Fruit fly (Drosophila melanogaster) whole organism, prepupa: ENCODE measurements around the gene CG7573.

Experiments used
- Blimp-1 ChIP-seq: fragments of 200-800 bp; sonication (Bioruptor generic); optimal IDR thresholded peaks from 3 replicates; lab custom pipeline; 2017; ENCODE audit warnings: missing biosample characterization, missing genetic modification characterization, mild to moderate bottlenecking, moderate library complexity, missing genetic modification reagents
- CG10631 ChIP-seq: fragments of 200-800 bp; sonication (Bioruptor generic); optimal IDR thresholded peaks from 2 replicates; lab custom pipeline; 2016; ENCODE audit warnings: missing biosample characterization, missing genetic modification characterization
- CG11902 ChIP-seq: fragments of 200-800 bp; sonication (Bioruptor generic); optimal IDR thresholded peaks from 3 replicates; lab custom pipeline; 2016; ENCODE audit warnings: missing biosample characterization, missing genetic modification characterization
- CG15336 ChIP-seq: fragments of 200-800 bp; sonication (Bioruptor generic); IDR thresholded peaks from 2 replicates; pipeline ENCODE4 v1.3.6; 2022; ENCODE audit warnings: missing biosample characterization, missing genetic modification characterization
- CG1621 ChIP-seq: fragments of 200-800 bp; sonication (Bioruptor generic); optimal IDR thresholded peaks from 3 replicates; lab custom pipeline; 2018; ENCODE audit warnings: missing biosample characterization, mild to moderate bottlenecking, missing genetic modification characterization
- CG16779 ChIP-seq: fragments of 200-800 bp; sonication (Bioruptor generic); optimal IDR thresholded peaks from 3 replicates; lab custom pipeline; 2017; ENCODE audit warnings: missing biosample characterization, mild to moderate bottlenecking, missing genetic modification characterization
- CG3032 ChIP-seq: fragments of 200-800 bp; optimal IDR thresholded peaks from 2 replicates; lab custom pipeline; 2019; ENCODE audit warnings: missing biosample characterization, mild to moderate bottlenecking, missing genetic modification characterization, moderate library complexity
- CG31627 ChIP-seq: fragments of 200-800 bp; sonication (Bioruptor generic); optimal IDR thresholded peaks from 3 replicates; lab custom pipeline; 2016; ENCODE audit warnings: missing biosample characterization, missing genetic modification characterization
- CG32006 ChIP-seq: fragments of 200-800 bp; sonication (Bioruptor generic); optimal IDR thresholded peaks from 3 replicates; lab custom pipeline; 2017; ENCODE audit warnings: missing biosample characterization, mild to moderate bottlenecking, missing genetic modification characterization
- CG34406 ChIP-seq: fragments of 200-800 bp; sonication (Bioruptor generic); optimal IDR thresholded peaks from 3 replicates; lab custom pipeline; 2016; ENCODE audit warnings: missing biosample characterization, missing genetic modification characterization
- CG3919 ChIP-seq: fragments of 200-800 bp; sonication (Bioruptor generic); optimal IDR thresholded peaks from 3 replicates; lab custom pipeline; 2016; ENCODE audit warnings: missing biosample characterization, missing genetic modification characterization
- CG6163 ChIP-seq: fragments of 200-800 bp; sonication (Bioruptor generic); IDR thresholded peaks from 3 replicates; pipeline ENCODE4 v1.3.6; 2022; ENCODE audit warnings: missing biosample characterization, missing genetic modification characterization
- CG6276 ChIP-seq: fragments of 200-800 bp; sonication (Bioruptor generic); optimal IDR thresholded peaks from 2 replicates; lab custom pipeline; 2017; ENCODE audit warnings: missing biosample characterization, mild to moderate bottlenecking, missing genetic modification characterization
- CG6792 ChIP-seq: fragments of 200-800 bp; sonication (Bioruptor generic); optimal IDR thresholded peaks from 3 replicates; lab custom pipeline; 2016; ENCODE audit warnings: missing biosample characterization, missing genetic modification characterization
- CG6808 ChIP-seq: fragments of 200-800 bp; sonication (Bioruptor generic); optimal IDR thresholded peaks from 3 replicates; lab custom pipeline; 2017; ENCODE audit warnings: missing biosample characterization, missing genetic modification characterization, mild to moderate bottlenecking, moderate library complexity, missing genetic modification reagents
- CG6854 ChIP-seq: fragments of 200-800 bp; sonication (Bioruptor generic); optimal IDR thresholded peaks from 2 replicates; lab custom pipeline; 2017; ENCODE audit warnings: missing biosample characterization, mild to moderate bottlenecking, missing genetic modification characterization
- CG7368 ChIP-seq: fragments of 200-800 bp; sonication (Bioruptor generic); optimal IDR thresholded peaks from 3 replicates; lab custom pipeline; 2016; ENCODE audit warnings: missing biosample characterization, missing genetic modification characterization
- CG8119 ChIP-seq: fragments of 200-800 bp; sonication (Bioruptor generic); IDR thresholded peaks from 3 replicates; pipeline ENCODE4 v1.3.6; 2022; ENCODE audit warnings: missing biosample characterization, missing genetic modification characterization
- CG8319 ChIP-seq: fragments of 200-800 bp; sonication (Bioruptor generic); optimal IDR thresholded peaks from 3 replicates; lab custom pipeline; 2016; ENCODE audit warnings: missing biosample characterization, missing genetic modification characterization
- Eip75B ChIP-seq: fragments of 200-800 bp; sonication (Bioruptor generic); optimal IDR thresholded peaks from 3 replicates; lab custom pipeline; 2016; ENCODE audit warnings: missing biosample characterization, missing genetic modification characterization
- Eip78C ChIP-seq: fragments of 200-800 bp; sonication (Bioruptor generic); peaks from one replicate; lab custom pipeline; 2016; ENCODE audit warnings: missing biosample characterization, missing genetic modification characterization
- Gug ChIP-seq: fragments of 200-800 bp; sonication (Bioruptor generic); IDR thresholded peaks from 2 replicates; pipeline ENCODE4 v1.3.6; 2022; ENCODE audit warnings: missing biosample characterization, missing genetic modification characterization
- Hr39 ChIP-seq: fragments of 200-800 bp; sonication (Bioruptor generic); optimal IDR thresholded peaks from 2 replicates; lab custom pipeline; 2016; ENCODE audit warnings: missing biosample characterization, missing genetic modification characterization
- Hr4 ChIP-seq: fragments of 200-800 bp; sonication (Bioruptor generic); optimal IDR thresholded peaks from 3 replicates; lab custom pipeline; 2016; ENCODE audit warnings: missing biosample characterization, missing genetic modification characterization
- OdsH ChIP-seq: fragments of 200-800 bp; sonication (Bioruptor generic); optimal IDR thresholded peaks from 3 replicates; lab custom pipeline; 2016; ENCODE audit warnings: missing biosample characterization, missing genetic modification characterization
- Sox15 ChIP-seq: fragments of 200-800 bp; sonication (Bioruptor generic); optimal IDR thresholded peaks from 3 replicates; lab custom pipeline; 2016; ENCODE audit warnings: missing biosample characterization, missing genetic modification characterization
- achi ChIP-seq: fragments of 200-800 bp; sonication (Bioruptor generic); optimal IDR thresholded peaks from 3 replicates; lab custom pipeline; 2016; ENCODE audit warnings: missing biosample characterization, missing genetic modification characterization
- dac ChIP-seq: fragments of 200-800 bp; sonication (Bioruptor generic); optimal IDR thresholded peaks from 2 replicates; lab custom pipeline; 2017; ENCODE audit warnings: missing biosample characterization, mild to moderate bottlenecking, missing genetic modification characterization
- dsx ChIP-seq: fragments of 200-800 bp; optimal IDR thresholded peaks from 3 replicates; lab custom pipeline; 2019; ENCODE audit warnings: missing biosample characterization, mild to moderate bottlenecking, missing genetic modification characterization, moderate library complexity; ENCODE audit not compliant: poor library complexity, severe bottlenecking
- eg ChIP-seq: fragments of 200-800 bp; sonication (Bioruptor generic); IDR thresholded peaks from 3 replicates; pipeline ENCODE4 v1.3.6; 2022; ENCODE audit warnings: missing biosample characterization, missing genetic modification characterization
- fd59A ChIP-seq: fragments of 200-800 bp; sonication (Bioruptor generic); optimal IDR thresholded peaks from 2 replicates; lab custom pipeline; 2017; ENCODE audit warnings: missing biosample characterization, mild to moderate bottlenecking, missing genetic modification characterization, missing genetic modification reagents
- fd85E ChIP-seq: fragments of 200-800 bp; sonication (Bioruptor generic); optimal IDR thresholded peaks from 3 replicates; lab custom pipeline; 2016; ENCODE audit warnings: missing biosample characterization, missing genetic modification characterization
- fkh ChIP-seq: fragments of 200-800 bp; sonication (Bioruptor generic); optimal IDR thresholded peaks from 3 replicates; lab custom pipeline; 2017; ENCODE audit warnings: missing biosample characterization, mild to moderate bottlenecking, missing genetic modification characterization, moderate library complexity
- lz ChIP-seq: fragments of 200-800 bp; sonication (Bioruptor generic); optimal IDR thresholded peaks from 3 replicates; lab custom pipeline; 2016; ENCODE audit warnings: missing biosample characterization, missing genetic modification characterization
- net ChIP-seq: fragments of 200-800 bp; sonication (Bioruptor generic); optimal IDR thresholded peaks from 3 replicates; lab custom pipeline; 2016; ENCODE audit warnings: missing biosample characterization, missing genetic modification characterization
- pdm3 ChIP-seq: fragments of 200-800 bp; sonication (Bioruptor generic); optimal IDR thresholded peaks from 3 replicates; lab custom pipeline; 2016; ENCODE audit warnings: missing biosample characterization, missing genetic modification characterization
- spab ChIP-seq: fragments of 200-800 bp; sonication (Bioruptor generic); optimal IDR thresholded peaks from 2 replicates; lab custom pipeline; 2017; ENCODE audit warnings: missing biosample characterization, mild to moderate bottlenecking, missing genetic modification characterization, missing genetic modification reagents
- ss ChIP-seq, 2 experiments: fragments of 200-800 bp; sonication (Bioruptor generic); optimal IDR thresholded peaks; 2 replicates in 1 of 2; 3 replicates in 1 of 2; lab custom pipeline; 2017 to 2018; ENCODE audit warnings: mild to moderate bottlenecking in 2 of 2, missing biosample characterization in 2 of 2, missing genetic modification characterization in 2 of 2, moderate library complexity in 1 of 2
- svp ChIP-seq: fragments of 200-800 bp; sonication (Bioruptor generic); peaks from one replicate; lab custom pipeline; 2016; ENCODE audit warnings: missing biosample characterization, missing genetic modification characterization
- topi ChIP-seq: fragments of 200-800 bp; sonication (Bioruptor generic); optimal IDR thresholded peaks from 3 replicates; lab custom pipeline; 2016; ENCODE audit warnings: missing biosample characterization, missing genetic modification characterization
- vri ChIP-seq: fragments of 200-800 bp; sonication (Bioruptor generic); optimal IDR thresholded peaks from 3 replicates; lab custom pipeline; 2016; ENCODE audit warnings: missing biosample characterization, mild to moderate bottlenecking, missing genetic modification characterization

Gene CG7573

DNA sequence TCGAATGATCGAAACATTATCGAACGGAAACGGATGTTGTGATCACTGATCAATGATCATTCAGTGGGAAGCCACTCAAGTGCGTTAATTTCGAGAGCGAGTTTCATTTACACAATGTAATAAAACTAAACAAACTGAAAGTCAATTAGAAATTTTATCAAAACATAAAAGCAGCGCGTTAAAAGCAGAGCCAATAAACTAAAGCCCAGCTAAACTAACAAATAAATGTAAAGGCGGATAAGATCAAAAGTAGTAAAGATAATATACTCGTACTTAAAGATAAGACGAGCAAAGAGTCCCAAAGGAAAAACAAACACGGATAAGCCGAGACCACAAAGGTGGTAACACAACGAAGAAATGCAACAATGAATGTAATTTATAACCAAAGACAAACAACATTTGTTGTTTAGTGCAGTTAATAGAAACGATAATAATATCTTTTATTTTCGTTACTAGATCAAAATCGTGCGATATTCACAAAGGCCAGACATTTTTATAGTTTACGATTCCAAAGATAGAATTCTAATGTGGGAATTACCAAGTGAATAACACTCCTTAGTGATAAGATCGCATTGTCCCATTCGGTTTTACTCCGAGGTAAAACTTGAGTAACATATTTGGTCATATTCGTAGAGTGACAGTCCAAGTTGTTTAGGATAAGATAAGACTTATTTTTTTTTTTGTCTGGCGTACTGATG lies 38.0 kb upstream of the CG7573 start:
- TF ChIP-seq CG11902 (GFP tag; lab: Kevin White, UChicago) (no peak), fkh (peak; percentile 63), Blimp-1 (GFP tag; lab: Kevin White, UChicago) (no peak), fd85E (GFP tag; lab: Kevin White, UChicago) (no peak), dac (no peak), fd59A (GFP tag; lab: Kevin White, UChicago) (no peak), lz (GFP tag; lab: Kevin White, UChicago) (no peak), Sox15 (GFP tag; lab: Kevin White, UChicago) (no peak), Gug (no peak), dsx (GFP tag; lab: Kevin White, UChicago) (no peak), CG34406 (GFP tag; lab: Kevin White, UChicago) (no peak), CG6792 (GFP tag; lab: Kevin White, UChicago) (no peak), CG15336 (GFP tag; lab: Robert Waterston, UW) (no peak), ss (GFP tag; optimal IDR thresholded peaks at IDR 0.05; lab: Kevin White, UChicago) (no peak), vri (peak; percentile 39), topi (GFP tag; lab: Kevin White, UChicago) (no peak), Hr39 (GFP tag; lab: Kevin White, UChicago) (no peak)

DNA sequence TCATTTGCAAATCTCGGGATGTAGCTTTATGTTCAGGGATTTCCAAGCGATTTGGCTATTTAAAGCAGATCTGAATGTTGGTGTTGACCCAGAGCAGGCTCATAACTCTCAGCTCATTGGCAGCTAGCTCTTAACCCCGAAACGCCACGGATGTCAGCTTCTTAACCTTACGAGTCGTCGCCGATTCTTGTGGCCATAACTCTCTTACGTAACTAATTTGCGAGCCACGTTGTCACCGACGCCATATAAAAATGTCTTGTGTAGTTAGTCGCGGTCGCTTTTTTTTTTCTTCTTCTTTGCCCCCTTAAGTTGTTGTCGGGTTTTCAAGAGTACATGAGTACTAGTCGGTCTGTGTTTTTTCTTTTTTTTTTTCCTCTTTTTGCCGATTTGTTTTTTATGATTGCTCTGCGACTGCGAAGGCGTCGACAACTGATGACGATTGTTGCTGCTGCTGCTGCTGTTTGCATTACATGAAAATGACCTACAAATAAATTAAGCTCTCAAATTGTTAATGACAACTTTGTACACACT lies 37.3 kb upstream of the CG7573 start:
- TF ChIP-seq topi (GFP tag; lab: Kevin White, UChicago) (no peak), ss (GFP tag; optimal IDR thresholded peaks at IDR 0.05; lab: Kevin White, UChicago) (peak in 1 of 2 experiments; percentile 46), CG8119 (peak; percentile 38; the same call in 1 of the 3 replicates), CG6163 (GFP tag; lab: Robert Waterston, UW) (peak; percentile 57; the same call in 2 of the 3 replicates), CG6276 (GFP tag; lab: Kevin White, UChicago) (peak; percentile 54), Gug (no peak), eg (GFP tag; lab: Robert Waterston, UW) (peak; percentile 67; the same call in 2 of the 3 replicates), net (peak; percentile 22), svp (peak; percentile 15), CG6808 (peak; percentile 33), Eip75B (GFP tag; lab: Kevin White, UChicago) (no peak), CG15336 (GFP tag; lab: Robert Waterston, UW) (peak; percentile 36; the same call in 1 of the 2 replicates)
- TF ChIP-seq, all 60 proteins: peak for 9

DNA sequence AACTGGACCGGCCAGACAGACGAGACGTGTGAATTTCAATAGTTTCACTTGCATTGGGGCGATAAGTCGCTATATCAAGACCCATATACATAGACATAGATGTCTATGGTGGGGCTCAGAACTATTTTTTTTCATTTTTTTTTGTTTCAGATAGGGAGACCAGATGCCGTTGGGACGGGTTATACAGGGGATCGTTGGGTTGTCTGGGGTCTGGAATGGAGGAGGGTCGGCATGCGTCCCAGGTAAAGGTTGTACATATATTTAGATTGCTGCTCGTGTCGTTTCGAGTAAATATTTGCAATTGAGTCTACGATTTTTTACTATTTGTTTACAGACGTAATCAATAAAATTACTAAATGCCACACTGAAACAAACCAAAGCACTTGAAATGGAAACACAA lies 35.5 kb upstream of the CG7573 start:
- peak; percentile 70 for TF ChIP-seq fkh
- TF ChIP-seq CG16779 (tag; lab: Kevin White, UChicago): no peak
- TF ChIP-seq spab: no peak
- TF ChIP-seq Hr4 (GFP tag; lab: Kevin White, UChicago): no peak
- TF ChIP-seq Eip78C: peak; percentile 28
- no peak for TF ChIP-seq CG8319

DNA sequence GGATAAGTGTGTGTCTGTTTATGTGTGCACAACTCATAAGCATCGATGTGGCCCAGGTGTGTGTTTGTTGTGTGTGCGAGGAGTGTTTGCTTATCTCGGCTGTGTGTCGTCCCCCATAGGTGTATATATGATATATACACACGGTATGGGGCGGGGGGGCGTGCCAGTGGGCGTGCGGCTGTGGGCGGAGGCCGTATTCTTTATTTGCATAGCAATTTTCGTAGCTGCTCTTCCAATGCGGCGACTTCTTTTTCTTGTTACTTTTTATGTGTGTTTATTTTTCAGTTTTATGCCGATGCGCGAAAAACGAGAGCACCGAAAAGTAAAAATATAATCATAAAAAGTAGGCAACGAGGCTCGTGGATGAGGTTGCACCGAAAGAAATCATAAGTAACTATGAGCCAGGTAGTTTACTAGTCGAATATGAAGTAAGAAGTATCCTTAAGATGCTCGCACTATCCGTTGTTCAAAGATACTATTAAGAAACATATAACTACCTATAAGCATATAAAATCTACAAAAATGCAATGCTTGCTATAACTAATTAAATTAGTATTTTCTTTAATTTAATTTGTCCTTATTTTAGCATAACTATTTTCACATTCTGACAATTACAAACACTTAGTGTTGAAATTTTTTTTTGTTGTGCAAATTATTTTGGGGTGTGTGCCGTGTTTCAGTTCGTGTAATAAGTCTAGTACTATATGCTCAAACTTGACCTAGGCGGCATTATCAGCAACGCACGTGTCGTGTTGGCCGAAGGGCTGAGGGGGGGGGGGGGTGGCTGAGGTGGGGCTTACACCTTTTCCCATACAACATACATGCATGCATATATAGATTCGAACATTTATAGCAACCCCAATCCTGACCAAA lies 32.9 kb upstream of the CG7573 start:
- TF ChIP-seq CG31627 (GFP tag; lab: Kevin White, UChicago) (no peak), CG7368 (GFP tag; lab: Kevin White, UChicago) (no peak), CG3032 (no peak), eg (GFP tag; lab: Robert Waterston, UW) (0 out of 3 replicates have a peak, but pooled peaks have one; percentile 12), Eip78C (peak; percentile 81), CG3919 (GFP tag; lab: Kevin White, UChicago) (no peak), pdm3 (GFP tag; lab: Kevin White, UChicago) (no peak), CG32006 (GFP tag; lab: Kevin White, UChicago) (peak; percentile 37), OdsH (GFP tag; lab: Kevin White, UChicago) (peak; percentile 3), ss (GFP tag; optimal IDR thresholded peaks at IDR 0.05; lab: Kevin White, UChicago) (no peak), CG15336 (GFP tag; lab: Robert Waterston, UW) (peak; percentile 43; the same call in 1 of the 2 replicates), CG8319 (no peak), CG6854 (GFP tag; lab: Kevin White, UChicago) (no peak), CG10631 (GFP tag; lab: Kevin White, UChicago) (peak; percentile 23), fkh (peak; percentile 93), Hr4 (GFP tag; lab: Kevin White, UChicago) (peak; percentile 41), achi (GFP tag; lab: Kevin White, UChicago) (peak; percentile 16), CG1621 (tag; lab: Kevin White, UChicago) (no peak), CG8119 (peak; percentile 39; the same call in 1 of the 3 replicates)
